Worm (Caenorhabditis elegans): ENCODE results near the gene phlp-2.

DNA sequence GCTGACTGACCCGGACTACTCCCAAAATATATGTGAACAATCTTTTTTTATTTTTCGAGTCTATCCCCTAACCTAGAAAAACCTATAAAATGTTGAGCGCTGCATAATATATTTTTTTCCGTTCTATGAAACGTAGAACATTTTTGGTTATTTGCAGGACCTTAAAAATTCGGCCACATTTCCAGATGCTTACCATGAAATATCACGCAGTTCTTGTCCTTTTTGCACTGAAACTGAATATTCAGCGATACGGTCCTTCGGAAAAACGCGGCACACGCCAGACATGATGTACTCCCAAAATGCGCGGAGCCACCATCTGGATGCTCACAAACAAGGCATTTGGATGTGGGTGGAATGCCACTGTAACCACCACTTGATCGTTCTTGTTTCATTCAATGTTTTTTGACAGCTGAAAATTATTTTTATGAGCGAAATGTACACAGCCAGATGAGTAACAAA is 23.6 kb downstream of the phlp-2 start, which contains the start of gene nhr-20:
- TF ChIP-seq nhr-25 (tag; optimal IDR thresholded peaks at IDR 0.05) (no peak), nhr-11 (tag; optimal IDR thresholded peaks at IDR 0.05) (no peak), egl-27 (tag; optimal IDR thresholded peaks at IDR 0.05) (no peak), lin-15B (tag; optimal IDR thresholded peaks at IDR 0.05) (no peak), ztf-11 (tag; optimal IDR thresholded peaks at IDR 0.05) (no peak), ama-1 (optimal IDR thresholded peaks at IDR 0.05) (no peak)
